Worm (Caenorhabditis elegans): ENCODE data around the gene art-1.

ce11 chrII:7012592-7012991 is 40.6 kb upstream of the art-1 start, which contains the start of gene sqv-7:
- TF ChIP-seq ztf-11 (tag; optimal IDR thresholded peaks at IDR 0.05) (no peak), nhr-77 (tag; optimal IDR thresholded peaks at IDR 0.05) (no peak), nhr-12 (tag; optimal IDR thresholded peaks at IDR 0.05) (no peak), aly-2 (tag; optimal IDR thresholded peaks at IDR 0.05) (no peak), R02D3.7 (tag; optimal IDR thresholded peaks at IDR 0.05) (no peak), elt-3 (tag; optimal IDR thresholded peaks at IDR 0.05) (no peak), skn-1 (tag; optimal IDR thresholded peaks at IDR 0.05) (no peak), ama-1 (optimal IDR thresholded peaks at IDR 0.05) (no peak), unc-62 (GFP tag; optimal IDR thresholded peaks at IDR 0.05) (no peak), elt-1 (tag; optimal IDR thresholded peaks at IDR 0.05) (no peak), nhr-11 (tag; optimal IDR thresholded peaks at IDR 0.05) (no peak), nhr-23 (tag; optimal IDR thresholded peaks at IDR 0.05) (no peak), unc-39 (tag; optimal IDR thresholded peaks at IDR 0.05) (no peak), F13H6.1 (tag; optimal IDR thresholded peaks at IDR 0.05) (no peak)

Measured in whole organism, L2 larva.